Fruit fly (Drosophila melanogaster) whole organism, pupa: ENCODE data around the gene CG9737.

Experiments
- CG10348 ChIP-seq: fragments of 200-800 bp; sonication (Bioruptor generic); IDR thresholded peaks from 2 replicates; pipeline ENCODE4 v1.3.6; 2022; ENCODE audit warnings: missing biosample characterization, missing genetic modification characterization
- CG12605 ChIP-seq: fragments of 200-800 bp; sonication (Bioruptor generic); IDR thresholded peaks from 2 replicates; pipeline ENCODE4 v1.3.6; 2022; ENCODE audit warnings: missing biosample characterization, missing genetic modification characterization
- CG13204 ChIP-seq: fragments of 200-800 bp; sonication (Bioruptor generic); optimal IDR thresholded peaks from 2 replicates; lab custom pipeline; 2018; ENCODE audit warnings: missing biosample characterization, mild to moderate bottlenecking, missing genetic modification characterization, moderate library complexity
- CG14655 ChIP-seq: fragments of 200-800 bp; sonication (Bioruptor generic); optimal IDR thresholded peaks from 3 replicates; lab custom pipeline; 2017; ENCODE audit warnings: mild to moderate bottlenecking, missing biosample characterization, missing genetic modification reagents, missing genetic modification characterization
- CG15710 ChIP-seq: fragments of 200-800 bp; sonication (Bioruptor generic); optimal IDR thresholded peaks from 2 replicates; lab custom pipeline; 2018; ENCODE audit warnings: missing biosample characterization, mild to moderate bottlenecking, missing genetic modification characterization, moderate library complexity
- CG17806 ChIP-seq: fragments of 200-800 bp; sonication (Bioruptor generic); optimal IDR thresholded peaks from 2 replicates; lab custom pipeline; 2018; ENCODE audit warnings: missing biosample characterization, mild to moderate bottlenecking, missing genetic modification characterization, moderate library complexity
- CG32121 ChIP-seq: fragments of 200-800 bp; sonication (Bioruptor generic); IDR thresholded peaks from 2 replicates; pipeline ENCODE4 v1.3.6; 2022; ENCODE audit warnings: missing biosample characterization, missing genetic modification characterization
- CG34367 ChIP-seq: fragments of 200-800 bp; sonication (Bioruptor generic); optimal IDR thresholded peaks from 2 replicates; lab custom pipeline; 2018; ENCODE audit warnings: missing biosample characterization, mild to moderate bottlenecking, missing genetic modification characterization
- CG4496 ChIP-seq: fragments of 200-800 bp; sonication (Bioruptor generic); IDR thresholded peaks from 3 replicates; pipeline ENCODE4 v1.3.6; 2022; ENCODE audit warnings: missing biosample characterization, missing genetic modification characterization
- CG8159 ChIP-seq: fragments of 200-800 bp; sonication (Bioruptor generic); optimal IDR thresholded peaks from 3 replicates; lab custom pipeline; 2018; ENCODE audit warnings: missing biosample characterization, mild to moderate bottlenecking, missing genetic modification characterization, moderate library complexity
- CG8301 ChIP-seq: fragments of 200-800 bp; sonication (Bioruptor generic); optimal IDR thresholded peaks from 2 replicates; lab custom pipeline; 2018; ENCODE audit warnings: missing biosample characterization, mild to moderate bottlenecking, missing genetic modification characterization
- CG9948 ChIP-seq: fragments of 200-800 bp; sonication (Bioruptor generic); optimal IDR thresholded peaks from 2 replicates; lab custom pipeline; 2018; ENCODE audit warnings: missing biosample characterization, mild to moderate bottlenecking, missing genetic modification characterization, moderate library complexity
- D1 ChIP-seq: fragments of 200-800 bp; sonication (Bioruptor generic); optimal IDR thresholded peaks from 2 replicates; lab custom pipeline; 2018; ENCODE audit warnings: missing biosample characterization, mild to moderate bottlenecking, missing genetic modification characterization, moderate library complexity
- EcR ChIP-seq: fragments of 200-800 bp; sonication (Bioruptor generic); optimal IDR thresholded peaks from 3 replicates; lab custom pipeline; 2019; ENCODE audit warnings: missing biosample characterization, missing genetic modification characterization, mild to moderate bottlenecking, moderate library complexity, missing genetic modification reagents
- Ets98B ChIP-seq: fragments of 200-800 bp; sonication (Bioruptor generic); IDR thresholded peaks from 2 replicates; pipeline ENCODE4 v1.3.6; 2022; ENCODE audit warnings: missing biosample characterization, missing genetic modification characterization
- Pif1A ChIP-seq: fragments of 200-800 bp; sonication (Bioruptor generic); optimal IDR thresholded peaks from 3 replicates; lab custom pipeline; 2016; ENCODE audit warnings: missing biosample characterization, missing genetic modification characterization
- Pif1B ChIP-seq: fragments of 200-800 bp; sonication (Bioruptor generic); optimal IDR thresholded peaks from 3 replicates; lab custom pipeline; 2016; ENCODE audit warnings: missing biosample characterization, missing genetic modification characterization
- Snoo ChIP-seq: fragments of 200-800 bp; sonication (Bioruptor generic); optimal IDR thresholded peaks from 3 replicates; lab custom pipeline; 2017; ENCODE audit warnings: missing biosample characterization, mild to moderate bottlenecking, missing genetic modification characterization, inconsistent platforms
- fd96Ca ChIP-seq: fragments of 200-800 bp; sonication (Bioruptor generic); IDR thresholded peaks from 3 replicates; pipeline ENCODE4 v1.3.6; 2022; ENCODE audit warnings: missing biosample characterization, missing genetic modification characterization
- gl ChIP-seq: fragments of 200-800 bp; sonication (Bioruptor generic); optimal IDR thresholded peaks from 2 replicates; lab custom pipeline; 2018; ENCODE audit warnings: missing biosample characterization, mild to moderate bottlenecking, missing genetic modification characterization
- rn ChIP-seq: fragments of 200-800 bp; sonication (Bioruptor generic); IDR thresholded peaks from 2 replicates; pipeline ENCODE4 v1.3.6; 2022; ENCODE audit warnings: missing biosample characterization, missing genetic modification characterization

The CG9737 gene

DNA sequence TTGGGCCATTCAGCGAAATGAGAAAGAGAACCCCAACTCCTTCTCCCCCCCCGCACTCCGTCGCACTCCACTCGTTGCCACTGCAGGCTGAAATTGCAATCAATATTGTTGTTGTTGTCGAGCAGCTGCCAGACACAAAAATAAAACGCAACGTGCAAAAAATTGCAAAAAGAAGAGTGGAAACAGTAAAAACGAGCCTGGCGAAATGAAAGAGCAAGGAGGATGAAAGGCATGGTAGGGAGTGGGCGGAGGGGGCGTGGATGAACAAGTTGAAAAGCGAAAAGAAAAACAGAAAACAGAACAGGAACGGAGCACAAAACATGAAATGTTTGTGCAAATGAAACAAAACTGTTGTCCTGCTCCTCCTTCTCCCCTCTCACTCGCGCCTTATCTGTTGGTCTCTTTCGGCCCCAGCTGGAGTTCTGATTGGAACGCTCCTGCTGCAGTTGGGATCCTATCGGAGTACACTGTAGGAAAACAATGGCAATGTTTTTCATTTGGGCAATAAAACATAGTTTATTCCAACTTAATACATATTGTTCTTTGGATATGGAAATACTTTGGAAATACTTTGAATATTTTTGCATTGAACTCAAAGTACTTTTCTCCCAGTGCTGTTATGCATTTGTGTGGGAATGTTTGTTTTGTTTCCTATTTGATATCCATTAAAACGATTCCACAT, 42.0 kb upstream of the CG9737 start:
- TF ChIP-seq CG14655 (GFP tag; lab: Kevin White, UChicago) (peak; percentile 86), CG9948 (tag; lab: Kevin White, UChicago) (peak; percentile 80), CG10348 (GFP tag; lab: Robert Waterston, UW) (no peak), CG15710 (tag; lab: Kevin White, UChicago) (peak; percentile 76), CG13204 (GFP tag; lab: Kevin White, UChicago) (peak; percentile 95), Pif1A (peak; percentile 68), gl (tag; lab: Kevin White, UChicago) (peak; percentile 96), D1 (tag; lab: Kevin White, UChicago) (peak; percentile 65), fd96Ca (peak; percentile 66; the same call in 2 of the 3 replicates), rn (GFP tag; lab: Robert Waterston, UW) (peak; percentile 74), EcR (peak; percentile 80), CG17806 (tag; lab: Kevin White, UChicago) (peak; percentile 86), CG4496 (GFP tag; lab: Robert Waterston, UW) (peak; percentile 90), Pif1B (GFP tag; lab: Kevin White, UChicago) (peak; percentile 77), Snoo (tag; lab: Kevin White, UChicago) (peak; percentile 61), Ets98B (GFP tag; lab: Robert Waterston, UW) (peak; percentile 67), CG12605 (GFP tag; lab: Robert Waterston, UW) (peak; percentile 42), CG8159 (peak; percentile 88), CG8301 (peak; percentile 83), CG32121 (GFP tag; lab: Robert Waterston, UW) (no peak), CG34367 (peak; percentile 80)
- TF ChIP-seq, all 21 proteins: peak for 19

DNA sequence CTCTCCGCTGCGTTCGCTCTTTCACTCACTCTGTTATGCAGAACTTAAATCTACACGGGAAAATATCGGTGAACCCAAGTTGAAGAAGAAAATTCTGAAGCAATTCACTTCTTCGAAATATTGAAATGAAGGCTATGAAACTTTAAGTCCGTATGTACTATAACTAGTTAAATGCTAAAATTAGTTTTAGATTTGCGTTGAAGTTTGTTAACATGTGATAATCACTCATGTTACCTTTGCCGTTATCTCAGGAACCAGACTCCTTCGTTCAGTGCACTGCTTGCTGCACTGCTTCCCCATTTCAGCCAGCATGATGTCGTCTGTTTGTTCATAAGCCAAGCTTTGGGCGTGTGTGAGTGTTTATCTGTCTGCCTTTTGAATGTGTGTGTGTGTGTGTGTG, 41.5 kb upstream of the CG9737 start:
- TF ChIP-seq Snoo (tag; lab: Kevin White, UChicago) (peak; percentile 60), EcR (no peak), CG15710 (tag; lab: Kevin White, UChicago) (peak; percentile 79), CG8159 (peak; percentile 79), D1 (tag; lab: Kevin White, UChicago) (no peak), CG13204 (GFP tag; lab: Kevin White, UChicago) (no peak), Ets98B (GFP tag; lab: Robert Waterston, UW) (no peak), CG8301 (peak; percentile 78), CG34367 (peak; percentile 60), rn (GFP tag; lab: Robert Waterston, UW) (no peak), Pif1B (GFP tag; lab: Kevin White, UChicago) (peak; percentile 33), CG12605 (GFP tag; lab: Robert Waterston, UW) (no peak), CG9948 (tag; lab: Kevin White, UChicago) (peak; percentile 56), CG14655 (GFP tag; lab: Kevin White, UChicago) (peak; percentile 81), CG4496 (GFP tag; lab: Robert Waterston, UW) (peak; percentile 54; the same call in 2 of the 3 replicates), gl (tag; lab: Kevin White, UChicago) (no peak), CG17806 (tag; lab: Kevin White, UChicago) (peak; percentile 61), CG32121 (GFP tag; lab: Robert Waterston, UW) (no peak), Pif1A (peak; percentile 62), fd96Ca (peak; percentile 51; the same call in 2 of the 3 replicates), CG10348 (GFP tag; lab: Robert Waterston, UW) (no peak)

DNA sequence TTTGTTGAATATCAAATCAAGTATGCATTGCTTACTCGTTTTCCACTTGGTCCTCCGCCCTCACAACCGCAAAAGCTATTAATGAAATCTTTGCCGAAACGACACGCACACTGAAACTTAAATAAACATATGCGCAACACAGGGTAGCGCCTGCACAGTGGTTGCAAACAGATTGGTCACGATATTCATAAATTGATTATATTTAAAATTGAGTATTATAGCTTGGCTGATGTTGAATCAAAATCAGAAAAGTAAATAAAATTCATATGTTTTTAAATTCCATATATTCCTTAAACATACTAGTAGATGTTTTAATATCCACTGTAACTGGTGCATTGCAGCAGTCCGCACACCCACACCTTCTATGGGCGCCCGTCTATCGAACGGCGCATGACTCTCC, 40.8 kb upstream of the CG9737 start:
- TF ChIP-seq CG8301 (peak; percentile 67), CG4496 (GFP tag; lab: Robert Waterston, UW) (peak; percentile 85), CG17806 (tag; lab: Kevin White, UChicago) (peak; percentile 67), CG34367 (peak; percentile 82), CG15710 (tag; lab: Kevin White, UChicago) (peak; percentile 80), CG32121 (GFP tag; lab: Robert Waterston, UW) (peak; percentile 61), gl (tag; lab: Kevin White, UChicago) (no peak), rn (GFP tag; lab: Robert Waterston, UW) (peak; percentile 44; the same call in 1 of the 2 replicates), Pif1B (GFP tag; lab: Kevin White, UChicago) (peak; percentile 25), Pif1A (peak; percentile 47), CG8159 (peak; percentile 60), fd96Ca (peak; percentile 75), Ets98B (GFP tag; lab: Robert Waterston, UW) (peak; percentile 61), CG10348 (GFP tag; lab: Robert Waterston, UW) (no peak), EcR (no peak), D1 (tag; lab: Kevin White, UChicago) (no peak), CG13204 (GFP tag; lab: Kevin White, UChicago) (peak; percentile 46), CG12605 (GFP tag; lab: Robert Waterston, UW) (peak; percentile 70), Snoo (tag; lab: Kevin White, UChicago) (peak; percentile 55), CG14655 (GFP tag; lab: Kevin White, UChicago) (peak; percentile 64), CG9948 (tag; lab: Kevin White, UChicago) (peak; percentile 63)

DNA sequence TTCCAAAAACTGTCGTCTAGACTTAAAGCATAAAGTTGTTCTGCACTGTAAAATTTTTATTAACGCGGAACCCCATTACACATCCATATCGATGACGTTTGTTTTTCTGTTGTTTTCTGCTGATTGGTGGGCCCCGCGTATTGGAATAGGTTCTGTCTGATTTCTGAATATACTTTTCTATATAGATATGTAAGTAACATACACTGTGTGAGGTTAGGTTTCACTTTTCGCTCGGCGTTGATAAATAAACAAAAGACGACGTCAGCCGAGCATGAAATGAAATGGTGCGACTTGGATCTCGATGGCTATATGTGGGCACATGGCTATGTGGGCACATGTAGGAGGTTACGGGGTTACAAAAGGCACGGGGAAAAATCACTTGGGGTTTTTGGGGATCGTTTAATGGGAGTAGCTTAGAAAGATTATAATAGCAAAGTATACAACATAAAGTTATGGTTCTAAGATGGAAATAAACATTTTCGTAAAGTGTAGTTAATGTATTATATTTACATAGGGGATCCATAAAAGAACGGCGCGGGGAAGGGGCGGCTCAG, 40.0 kb upstream of the CG9737 start:
- TF ChIP-seq CG32121 (GFP tag; lab: Robert Waterston, UW) = no peak
- TF ChIP-seq rn (GFP tag; lab: Robert Waterston, UW) = no peak
- no peak for TF ChIP-seq D1 (tag; lab: Kevin White, UChicago)
- TF ChIP-seq CG13204 (GFP tag; lab: Kevin White, UChicago) = no peak
- no peak for TF ChIP-seq CG12605 (GFP tag; lab: Robert Waterston, UW)
- TF ChIP-seq CG15710 (tag; lab: Kevin White, UChicago) = no peak
- TF ChIP-seq CG8159 = no peak
- TF ChIP-seq Ets98B (GFP tag; lab: Robert Waterston, UW) = no peak
- TF ChIP-seq CG34367 = no peak
